Worm (Caenorhabditis elegans) whole organism, late embryonic: Measurements from ENCODE around the gene cest-35.1.

Source experiments
- C08G9.2 ChIP-seq: sonication (generic microtip); optimal IDR thresholded peaks from 2 replicates; lab custom pipeline; 2016; ENCODE audit warnings: mild to moderate bottlenecking, missing genetic modification characterization, moderate library complexity, missing compliant biosample characterization
- F13H6.1 ChIP-seq: sonication (generic microtip); optimal IDR thresholded peaks from 2 replicates; lab custom pipeline; 2016; ENCODE audit warnings: missing genetic modification characterization, missing compliant biosample characterization
- K02D7.2 ChIP-seq: sonication (generic microtip); optimal IDR thresholded peaks from 2 replicates; lab custom pipeline; 2017; ENCODE audit warnings: mild to moderate bottlenecking, missing genetic modification characterization, missing compliant biosample characterization
- K09A11.1 ChIP-seq: sonication (generic microtip); optimal IDR thresholded peaks from 2 replicates; lab custom pipeline; 2017; ENCODE audit warnings: antibody characterized with exemption, mild to moderate bottlenecking, missing genetic modification characterization, missing compliant biosample characterization; ENCODE audit not compliant: insufficient read depth
- Y22D7AL.16 ChIP-seq: sonication (generic microtip); optimal IDR thresholded peaks from 2 replicates; lab custom pipeline; 2016; ENCODE audit warnings: missing genetic modification characterization, missing compliant biosample characterization
- ahr-1 ChIP-seq: sonication (generic microtip); optimal IDR thresholded peaks from 2 replicates; lab custom pipeline; 2016; ENCODE audit warnings: missing genetic modification characterization, missing compliant biosample characterization
- ama-1 ChIP-seq: fragments of 150-350 bp; optimal IDR thresholded peaks from 2 replicates; lab custom pipeline; 2014
- ceh-18 ChIP-seq: sonication (generic microtip); optimal IDR thresholded peaks from 2 replicates; lab custom pipeline; 2016; ENCODE audit warnings: missing genetic modification characterization, missing compliant biosample characterization
- ceh-19 ChIP-seq: fragments of 200-800 bp; sonication (Bioruptor generic); optimal IDR thresholded peaks from 2 replicates; lab custom pipeline; 2018; ENCODE audit warnings: mild to moderate bottlenecking, missing genetic modification characterization, missing compliant biosample characterization
- ceh-2 ChIP-seq: sonication (generic microtip); optimal IDR thresholded peaks from 2 replicates; lab custom pipeline; 2016; ENCODE audit warnings: missing genotype, missing genetic modification characterization, missing compliant biosample characterization
- ceh-31 ChIP-seq: sonication (generic microtip); optimal IDR thresholded peaks from 2 replicates; lab custom pipeline; 2016; ENCODE audit warnings: missing genetic modification characterization, missing compliant biosample characterization
- ceh-48 ChIP-seq: sonication (generic microtip); optimal IDR thresholded peaks from 2 replicates; lab custom pipeline; 2016; ENCODE audit warnings: missing genetic modification characterization, inconsistent platforms, missing compliant biosample characterization
- ceh-6 ChIP-seq: fragments of 200-800 bp; sonication (Bioruptor generic); optimal IDR thresholded peaks from 2 replicates; lab custom pipeline; 2018; ENCODE audit warnings: mild to moderate bottlenecking, missing genetic modification characterization, missing compliant biosample characterization
- che-1 ChIP-seq: sonication (generic microtip); optimal IDR thresholded peaks from 2 replicates; lab custom pipeline; 2016; ENCODE audit warnings: mild to moderate bottlenecking, missing genetic modification characterization, missing compliant biosample characterization
- elt-2 ChIP-seq: sonication (generic microtip); optimal IDR thresholded peaks from 2 replicates; lab custom pipeline; 2016; ENCODE audit warnings: missing genetic modification reagents, missing genetic modification characterization, missing compliant biosample characterization
- elt-4 ChIP-seq: sonication (generic microtip); optimal IDR thresholded peaks from 2 replicates; lab custom pipeline; 2016; ENCODE audit warnings: missing genetic modification characterization, missing compliant biosample characterization
- ets-4 ChIP-seq: sonication (generic microtip); optimal IDR thresholded peaks from 2 replicates; lab custom pipeline; 2016; ENCODE audit warnings: missing genetic modification characterization, missing compliant biosample characterization
- eyg-1 ChIP-seq: sonication (generic microtip); optimal IDR thresholded peaks from 2 replicates; lab custom pipeline; 2016; ENCODE audit warnings: missing genotype, missing genetic modification characterization, missing compliant biosample characterization
- fax-1 ChIP-seq: sonication (generic microtip); optimal IDR thresholded peaks from 2 replicates; lab custom pipeline; 2016; ENCODE audit warnings: missing genotype, missing genetic modification characterization, missing compliant biosample characterization
- fkh-10 ChIP-seq: fragments of 150-350 bp; optimal IDR thresholded peaks from 2 replicates; lab custom pipeline; 2014; ENCODE audit warnings: missing biosample characterization, missing genetic modification reagents, missing genetic modification characterization
- gmeb-2 ChIP-seq: sonication (generic microtip); optimal IDR thresholded peaks from 2 replicates; lab custom pipeline; 2016; ENCODE audit warnings: missing genetic modification characterization, inconsistent platforms, missing compliant biosample characterization
- hlh-30 ChIP-seq: sonication (generic microtip); optimal IDR thresholded peaks from 2 replicates; lab custom pipeline; 2017; ENCODE audit warnings: antibody characterized with exemption, missing genetic modification characterization, missing compliant biosample characterization; ENCODE audit not compliant: insufficient read depth
- hlh-8 ChIP-seq: sonication (generic microtip); optimal IDR thresholded peaks from 2 replicates; lab custom pipeline; 2016; ENCODE audit warnings: missing genotype, missing genetic modification characterization, missing compliant biosample characterization
- lin-11 ChIP-seq: fragments of 200-800 bp; sonication (Bioruptor generic); optimal IDR thresholded peaks from 2 replicates; lab custom pipeline; 2018; ENCODE audit warnings: mild to moderate bottlenecking, missing genetic modification characterization, missing compliant biosample characterization
- nfya-1 ChIP-seq: sonication (generic microtip); optimal IDR thresholded peaks from 2 replicates; lab custom pipeline; 2017; ENCODE audit warnings: missing genetic modification characterization, mild to moderate bottlenecking, missing compliant biosample characterization, antibody characterized with exemption, moderate library complexity
- nhr-11 ChIP-seq: fragments of 150-350 bp; optimal IDR thresholded peaks from 2 replicates; lab custom pipeline; 2014; ENCODE audit warnings: missing biosample characterization, missing genetic modification characterization
- pag-3 ChIP-seq: sonication (generic microtip); optimal IDR thresholded peaks from 2 replicates; lab custom pipeline; 2016; ENCODE audit warnings: missing compliant biosample characterization, missing genetic modification characterization, borderline replicate concordance
- pax-1 ChIP-seq: fragments of 150-350 bp; optimal IDR thresholded peaks from 2 replicates; lab custom pipeline; 2014; ENCODE audit warnings: missing biosample characterization, missing genetic modification characterization
- pqm-1 ChIP-seq: sonication (generic microtip); optimal IDR thresholded peaks from 2 replicates; lab custom pipeline; 2016; ENCODE audit warnings: missing genetic modification characterization, missing compliant biosample characterization
- rnt-1 ChIP-seq: sonication (generic microtip); optimal IDR thresholded peaks from 2 replicates; lab custom pipeline; 2016; ENCODE audit warnings: missing genetic modification characterization, missing compliant biosample characterization
- sdc-2 ChIP-seq: sonication (generic microtip); optimal IDR thresholded peaks from 2 replicates; lab custom pipeline; 2016; ENCODE audit warnings: missing genotype, missing genetic modification characterization, missing compliant biosample characterization
- tbx-2 ChIP-seq: sonication (generic microtip); optimal IDR thresholded peaks from 2 replicates; lab custom pipeline; 2016; ENCODE audit warnings: missing genetic modification characterization, missing compliant biosample characterization
- ttx-3 ChIP-seq: sonication (generic microtip); optimal IDR thresholded peaks from 2 replicates; lab custom pipeline; 2016; ENCODE audit warnings: missing genetic modification reagents, missing genetic modification characterization, missing compliant biosample characterization
- unc-42 ChIP-seq: sonication (generic microtip); optimal IDR thresholded peaks from 2 replicates; lab custom pipeline; 2016; ENCODE audit warnings: missing genotype, missing genetic modification characterization, missing compliant biosample characterization
- unc-55 ChIP-seq: sonication (generic microtip); optimal IDR thresholded peaks from 2 replicates; lab custom pipeline; 2017; ENCODE audit warnings: missing biosample characterization, missing genetic modification reagents, missing genetic modification characterization
- unc-86 ChIP-seq: sonication (generic microtip); optimal IDR thresholded peaks from 2 replicates; lab custom pipeline; 2016; ENCODE audit warnings: missing genetic modification characterization, missing compliant biosample characterization

The cest-35.1 gene

ce11 chrV:5271487-5271886, 28.6 kb upstream of the cest-35.1 start (continued):
- TF ChIP-seq K02D7.2 (tag; lab: Kevin White, UChicago) (no peak), nhr-11 (no peak), ets-4 (tag; lab: Kevin White, UChicago) (no peak), ceh-18 (peak; percentile 37), ahr-1 (tag; lab: Kevin White, UChicago) (no peak), ceh-19 (GFP tag; lab: Kevin White, UChicago) (no peak), ceh-6 (GFP tag; lab: Kevin White, UChicago) (no peak), C08G9.2 (tag; lab: Kevin White, UChicago) (no peak), ama-1 (lab: Kevin White, UChicago) (no peak), pax-1 (no peak), pag-3 (tag; lab: Kevin White, UChicago) (no peak), ceh-2 (tag; lab: Kevin White, UChicago) (no peak), ttx-3 (tag; lab: Kevin White, UChicago) (no peak), eyg-1 (no peak), che-1 (no peak), fax-1 (tag; lab: Kevin White, UChicago) (no peak), elt-4 (tag; lab: Kevin White, UChicago) (no peak), K09A11.1 (tag; lab: Kevin White, UChicago) (no peak), hlh-30 (tag; lab: Kevin White, UChicago) (peak; percentile 94), tbx-2 (peak; percentile 56), rnt-1 (tag; lab: Kevin White, UChicago) (peak; percentile 75), F13H6.1 (peak; percentile 6), fkh-10 (no peak), hlh-8 (tag; lab: Kevin White, UChicago) (no peak), unc-42 (tag; lab: Kevin White, UChicago) (no peak), lin-11 (tag; lab: Kevin White, UChicago) (no peak), sdc-2 (no peak), Y22D7AL.16 (tag; lab: Kevin White, UChicago) (no peak), gmeb-2 (tag; lab: Kevin White, UChicago) (no peak), unc-86 (no peak)

DNA sequence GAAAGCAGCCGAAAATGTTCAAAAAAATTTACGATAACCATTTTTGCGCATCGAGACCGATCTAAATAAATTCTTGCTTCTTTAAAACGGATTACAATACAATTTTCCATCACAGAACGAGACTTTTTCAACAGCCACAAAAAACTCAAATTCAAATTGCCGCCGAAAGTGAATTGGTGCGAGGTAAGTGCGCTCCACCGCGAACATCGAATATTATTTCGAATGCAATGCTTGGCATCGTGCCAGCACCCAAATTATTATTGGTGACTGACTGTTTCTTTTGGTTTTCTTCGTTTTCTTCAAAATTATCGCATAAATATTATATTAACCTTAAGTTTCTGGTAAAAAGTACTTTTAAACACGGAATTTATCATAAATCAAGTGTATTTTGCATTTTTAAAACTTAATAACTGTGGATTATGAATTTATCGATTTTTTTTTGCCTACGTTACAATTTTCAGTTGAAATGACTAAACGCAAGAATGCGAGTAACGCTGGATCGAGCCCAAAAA, 26.1 kb upstream of the cest-35.1 start, which contains the start of gene penr-1:
penr-1 (plus strand) TSS at position 462 of the 512 bp plus-strand sequence.
- TF ChIP-seq unc-42 (tag; lab: Kevin White, UChicago), result peak; percentile 64
- no peak for TF ChIP-seq eyg-1
- peak; percentile 20 for TF ChIP-seq nfya-1 (tag; lab: Kevin White, UChicago)
- no peak for TF ChIP-seq elt-2 (tag; lab: Kevin White, UChicago)
- TF ChIP-seq ceh-31 (tag; lab: Kevin White, UChicago), result peak; percentile 10
- TF ChIP-seq ceh-48 (tag; lab: Kevin White, UChicago), result peak; percentile 7
- TF ChIP-seq unc-55 (GFP tag; lab: Kevin White, UChicago), result peak; percentile 22
- TF ChIP-seq elt-4 (tag; lab: Kevin White, UChicago), result no peak

ce11 chrV:5265581-5265980, 22.6 kb upstream of the cest-35.1 start, which contains the start of the genes srt-69 and B0238.12:
srt-69 (minus strand) TSS chrV:5265681.
B0238.12 (plus strand) TSS chrV:5265844.
- no peak for TF ChIP-seq hlh-8 (tag; lab: Kevin White, UChicago)
- no peak for TF ChIP-seq pag-3 (tag; lab: Kevin White, UChicago)
- TF ChIP-seq pqm-1, result no peak
- no peak for TF ChIP-seq F13H6.1

- TF ChIP-seq ceh-2 (tag; lab: Kevin White, UChicago), result no peak
Measured at ce11 chrV:5262999-5263398, 20.1 kb upstream of the cest-35.1 start, which contains the start of gene cest-30. cest-30 (minus strand) TSS chrV:5263099.
